Worm (Caenorhabditis elegans): Measurements from ENCODE around the gene ugt-17.

Gene ugt-17

ce11 chrV:10065679-10066078 is 39.1 kb downstream of the ugt-17 start (continued):
- TF ChIP-seq attf-6 (GFP tag; IDR thresholded peaks at IDR 0.05), result no peak

ce11 chrV:10064221-10064620 is 40.5 kb downstream of the ugt-17 start, which contains the start of gene fipr-13:
Gene fipr-13 (plus strand): TSS chrV:10064521.
- no peak for TF ChIP-seq zfh-2 (GFP tag; conservative IDR thresholded peaks at IDR 0.05)
- no peak for TF ChIP-seq ztf-18 (tag; optimal IDR thresholded peaks at IDR 0.05)
- no peak for TF ChIP-seq sdz-38 (tag; optimal IDR thresholded peaks at IDR 0.05)
- TF ChIP-seq mes-4 (tag; optimal IDR thresholded peaks at IDR 0.05), result no peak
- no peak for TF ChIP-seq madf-3 (GFP tag; IDR thresholded peaks at IDR 0.05)
- TF ChIP-seq hsf-1 (GFP tag; IDR thresholded peaks at IDR 0.05), result no peak
- TF ChIP-seq C06A6.2 (GFP tag; conservative IDR thresholded peaks at IDR 0.05), result no peak
- no peak for TF ChIP-seq ama-1 (optimal IDR thresholded peaks at IDR 0.05)
- no peak for TF ChIP-seq ama-1 (GFP tag; optimal IDR thresholded peaks at IDR 0.05)
- no peak for TF ChIP-seq aptf-3 (GFP tag; IDR thresholded peaks at IDR 0.05)
- TF ChIP-seq nfya-1 (tag; optimal IDR thresholded peaks at IDR 0.05; ENCODE audit: borderline replicate concordance, insufficient read depth), result no peak
- no peak for TF ChIP-seq ceh-91 (GFP tag; IDR thresholded peaks at IDR 0.05)
- no peak for TF ChIP-seq snpc-3.4 (tag; optimal IDR thresholded peaks at IDR 0.05)
- TF ChIP-seq nhr-120 (GFP tag; IDR thresholded peaks at IDR 0.05), result no peak
- TF ChIP-seq snpc-1.1 (tag; optimal IDR thresholded peaks at IDR 0.05; ENCODE audit: insufficient read depth), result no peak
- no peak for TF ChIP-seq let-607 (tag; optimal IDR thresholded peaks at IDR 0.05)

DNA sequence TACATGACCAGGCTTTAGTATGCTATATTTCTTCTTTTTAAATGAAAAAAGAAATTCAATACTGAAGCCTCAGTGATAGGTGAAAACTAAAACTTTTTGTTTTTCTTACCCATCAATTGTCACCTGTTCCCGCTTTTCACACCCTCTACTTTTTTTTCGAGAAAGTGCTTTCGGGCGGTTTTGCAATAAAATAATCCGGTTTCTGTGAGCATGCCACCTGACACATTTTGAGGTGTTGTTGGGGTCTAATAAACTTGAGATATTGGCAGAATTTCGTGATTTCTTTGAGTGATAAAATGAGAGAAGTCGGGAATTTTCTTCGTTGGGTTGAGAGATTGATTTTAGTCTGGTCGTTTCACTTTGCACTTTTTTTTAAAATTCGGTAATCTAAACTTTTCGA is 44.7 kb downstream of the ugt-17 start:
- no peak for TF ChIP-seq hlh-26 (GFP tag; conservative IDR thresholded peaks at IDR 0.05)
- TF ChIP-seq attf-5 (GFP tag; optimal IDR thresholded peaks at IDR 0.05), result no peak
- TF ChIP-seq snpc-1.3 (tag; optimal IDR thresholded peaks at IDR 0.05; ENCODE audit: insufficient read depth), result no peak
- TF ChIP-seq unc-130 (GFP tag; optimal IDR thresholded peaks at IDR 0.05), result no peak
- no peak for TF ChIP-seq nhr-90 (tag; optimal IDR thresholded peaks at IDR 0.05)
- no peak for TF ChIP-seq cebp-1 (GFP tag; IDR thresholded peaks at IDR 0.05)
- TF ChIP-seq cebp-1 (tag; optimal IDR thresholded peaks at IDR 0.05), result no peak
- TF ChIP-seq hrde-1 (tag; optimal IDR thresholded peaks at IDR 0.05; ENCODE audit: borderline replicate concordance), result no peak
- TF ChIP-seq tbp1 (GFP tag; optimal IDR thresholded peaks at IDR 0.05), result no peak
- no peak for TF ChIP-seq sptf-2 (GFP tag; optimal IDR thresholded peaks at IDR 0.05)
- no peak for TF ChIP-seq F57C9.4 (tag; optimal IDR thresholded peaks at IDR 0.05)

ce11 chrV:10058748-10059147 is 46.0 kb downstream of the ugt-17 start:
- TF ChIP-seq bed-2 (GFP tag; IDR thresholded peaks at IDR 0.05) (no peak), pha-4 (tag; optimal IDR thresholded peaks at IDR 0.05) (no peak), ceh-27 (GFP tag; optimal IDR thresholded peaks at IDR 0.05) (no peak), xnd-1 (tag; optimal IDR thresholded peaks at IDR 0.05) (no peak), dpl-1 (GFP tag; optimal IDR thresholded peaks at IDR 0.05) (no peak), snpc-1.1 (tag; optimal IDR thresholded peaks at IDR 0.05; ENCODE audit: insufficient read depth) (no peak), lin-26 (GFP tag; IDR thresholded peaks at IDR 0.05) (no peak), bed-1 (GFP tag; IDR thresholded peaks at IDR 0.05) (no peak), F52B5.7 (tag; optimal IDR thresholded peaks at IDR 0.05) (no peak), Y67H2A.10 (GFP tag; conservative IDR thresholded peaks at IDR 0.05) (no peak)
